Fruit fly (Drosophila melanogaster) whole organism, prepupa: ENCODE measurements around the gene lili.
A peak's percentile ranks its signal among the peaks of the same experiment; 100 is the strongest.

Experiments used
- CG34406 ChIP-seq: fragments of 200-800 bp; sonication (Bioruptor generic); optimal IDR thresholded peaks from 3 replicates; lab custom pipeline; 2016; ENCODE audit warnings: missing biosample characterization, missing genetic modification characterization
- Eip75B ChIP-seq: fragments of 200-800 bp; sonication (Bioruptor generic); optimal IDR thresholded peaks from 3 replicates; lab custom pipeline; 2016; ENCODE audit warnings: missing biosample characterization, missing genetic modification characterization
- Eip93F ChIP-seq: fragments of 200-800 bp; sonication (Bioruptor generic); optimal IDR thresholded peaks from 2 replicates; lab custom pipeline; 2016; ENCODE audit warnings: missing biosample characterization, mild to moderate bottlenecking, missing genetic modification characterization
- Hr39 ChIP-seq: fragments of 200-800 bp; sonication (Bioruptor generic); optimal IDR thresholded peaks from 2 replicates; lab custom pipeline; 2016; ENCODE audit warnings: missing biosample characterization, missing genetic modification characterization
- Hr4 ChIP-seq: fragments of 200-800 bp; sonication (Bioruptor generic); optimal IDR thresholded peaks from 3 replicates; lab custom pipeline; 2016; ENCODE audit warnings: missing biosample characterization, missing genetic modification characterization
- fd59A ChIP-seq: fragments of 200-800 bp; sonication (Bioruptor generic); optimal IDR thresholded peaks from 2 replicates; lab custom pipeline; 2017; ENCODE audit warnings: missing biosample characterization, mild to moderate bottlenecking, missing genetic modification characterization, missing genetic modification reagents

- peak; percentile 88 for TF ChIP-seq Hr39 (GFP tag; lab: Kevin White, UChicago)
- peak; percentile 93 for TF ChIP-seq Hr4 (GFP tag; lab: Kevin White, UChicago)
- peak; percentile 92 for TF ChIP-seq Eip75B (GFP tag; lab: Kevin White, UChicago)
- peak; percentile 82 for TF ChIP-seq CG34406 (GFP tag; lab: Kevin White, UChicago)
- TF ChIP-seq fd59A (GFP tag; lab: Kevin White, UChicago) = peak; percentile 80
- no peak for TF ChIP-seq Eip93F (GFP tag; lab: Kevin White, UChicago)
These were observed 2.8 kb downstream of the lili start for dm6 chr3R:24810844-24811625.
